Fruit fly (Drosophila melanogaster) whole organism, embryonic: ENCODE data around the gene CG33521.

Experiments
- C15 ChIP-seq: fragments of 200-800 bp; sonication (Bioruptor generic); IDR thresholded peaks from 3 replicates; pipeline ENCODE4 v1.3.6; 2022; ENCODE audit warnings: missing biosample characterization, missing genetic modification characterization
- CG1024 ChIP-seq: fragments of 200-800 bp; sonication (Bioruptor generic); IDR thresholded peaks from 2 replicates; pipeline ENCODE4 v1.3.6; 2022; ENCODE audit warnings: missing biosample characterization, missing genetic modification characterization
- CG11723 ChIP-seq: fragments of 200-800 bp; sonication (Bioruptor generic); optimal IDR thresholded peaks from 2 replicates; lab custom pipeline; 2017; ENCODE audit warnings: missing biosample characterization, mild to moderate bottlenecking, missing genetic modification characterization
- CG12219 ChIP-seq: fragments of 200-800 bp; sonication (Bioruptor generic); optimal IDR thresholded peaks from 3 replicates; lab custom pipeline; 2018; ENCODE audit warnings: missing biosample characterization, mild to moderate bottlenecking, missing genetic modification characterization
- CG13296 ChIP-seq: fragments of 200-800 bp; sonication (Bioruptor generic); optimal IDR thresholded peaks from 3 replicates; lab custom pipeline; 2018; ENCODE audit warnings: missing biosample characterization, mild to moderate bottlenecking, missing genetic modification characterization
- CG14965 ChIP-seq: fragments of 200-800 bp; sonication (Bioruptor generic); optimal IDR thresholded peaks from 2 replicates; lab custom pipeline; 2016; ENCODE audit warnings: missing biosample characterization, missing genetic modification characterization, borderline replicate concordance
- CG1603 ChIP-seq: fragments of 200-800 bp; sonication (Bioruptor generic); optimal IDR thresholded peaks from 2 replicates; lab custom pipeline; 2019; ENCODE audit warnings: missing biosample characterization, mild to moderate bottlenecking, missing genetic modification characterization, moderate library complexity
- CG16779 ChIP-seq: fragments of 200-800 bp; sonication (Bioruptor generic); IDR thresholded peaks from 2 replicates; pipeline ENCODE4 v1.3.6; 2022; ENCODE audit warnings: missing biosample characterization, missing genetic modification characterization
- CG17802 ChIP-seq: fragments of 200-800 bp; sonication (Bioruptor generic); optimal IDR thresholded peaks from 2 replicates; lab custom pipeline; 2018; ENCODE audit warnings: missing biosample characterization, mild to moderate bottlenecking, missing genetic modification characterization, moderate library complexity
- CG2199 ChIP-seq: fragments of 200-800 bp; sonication (Bioruptor generic); IDR thresholded peaks from 3 replicates; pipeline ENCODE4 v1.3.6; 2022; ENCODE audit warnings: missing biosample characterization, missing genetic modification characterization
- CG30020 ChIP-seq: fragments of 200-800 bp; optimal IDR thresholded peaks from 2 replicates; lab custom pipeline; 2019; ENCODE audit warnings: missing biosample characterization, mild to moderate bottlenecking, missing genetic modification characterization, moderate library complexity
- CG3407 ChIP-seq: fragments of 200-800 bp; sonication (Bioruptor generic); optimal IDR thresholded peaks from 2 replicates; lab custom pipeline; 2018; ENCODE audit warnings: missing biosample characterization, mild to moderate bottlenecking, missing genetic modification characterization
- CG6765 ChIP-seq: fragments of 200-800 bp; sonication (Bioruptor generic); optimal IDR thresholded peaks from 3 replicates; lab custom pipeline; 2017; ENCODE audit warnings: missing biosample characterization, mild to moderate bottlenecking, missing genetic modification characterization
- CG6791 ChIP-seq: fragments of 200-800 bp; sonication (Bioruptor generic); IDR thresholded peaks from 3 replicates; pipeline ENCODE4 v1.3.6; 2022; ENCODE audit warnings: missing biosample characterization, missing genetic modification characterization; ENCODE audit not compliant: partially characterized antibody
- CG7372 ChIP-seq: fragments of 200-800 bp; sonication (Bioruptor generic); IDR thresholded peaks from 2 replicates; pipeline ENCODE4 v1.3.6; 2022; ENCODE audit warnings: missing biosample characterization, missing genetic modification characterization
- CG7786 ChIP-seq: fragments of 200-800 bp; sonication (Bioruptor generic); optimal IDR thresholded peaks from 2 replicates; lab custom pipeline; 2016; ENCODE audit warnings: missing biosample characterization, missing genetic modification characterization
- CG8388 ChIP-seq: fragments of 200-800 bp; sonication (Bioruptor generic); optimal IDR thresholded peaks from 2 replicates; lab custom pipeline; 2019; ENCODE audit warnings: missing biosample characterization, mild to moderate bottlenecking, missing genetic modification characterization, moderate library complexity
- H15 ChIP-seq: fragments of 200-800 bp; sonication (Bioruptor generic); IDR thresholded peaks from 3 replicates; pipeline ENCODE4 v1.3.6; 2022; ENCODE audit warnings: missing biosample characterization, missing genetic modification characterization
- Med ChIP-seq: fragments of 200-800 bp; sonication (Bioruptor generic); peaks from one replicate; lab custom pipeline; 2016; ENCODE audit warnings: missing biosample characterization, missing genetic modification characterization, mild to moderate bottlenecking, inconsistent platforms, moderate library complexity
- Rx ChIP-seq: fragments of 200-800 bp; sonication (Bioruptor generic); IDR thresholded peaks from 2 replicates; pipeline ENCODE4 v1.3.6; 2022; ENCODE audit warnings: missing biosample characterization, missing genetic modification characterization
- Sry-δ ChIP-seq: fragments of 200-800 bp; sonication (Bioruptor generic); optimal IDR thresholded peaks from 2 replicates; lab custom pipeline; 2016; ENCODE audit warnings: missing biosample characterization, missing genetic modification characterization
- bbx ChIP-seq: fragments of 200-800 bp; sonication (Bioruptor generic); IDR thresholded peaks from 2 replicates; pipeline ENCODE4 v1.3.6; 2022; ENCODE audit warnings: missing biosample characterization, missing genetic modification characterization; ENCODE audit not compliant: partially characterized antibody
- exex ChIP-seq: fragments of 200-800 bp; sonication (Bioruptor generic); optimal IDR thresholded peaks from 4 replicates; lab custom pipeline; 2018; ENCODE audit warnings: missing biosample characterization, mild to moderate bottlenecking, missing genetic modification characterization, moderate library complexity
- grn ChIP-seq: fragments of 200-800 bp; sonication (Bioruptor generic); optimal IDR thresholded peaks from 3 replicates; lab custom pipeline; 2017; ENCODE audit warnings: missing biosample characterization, missing genetic modification characterization
- hth ChIP-seq: fragments of >200 bp; optimal IDR thresholded peaks from 2 replicates; lab custom pipeline; 2017; ENCODE audit warnings: inconsistent platforms
- kay ChIP-seq: fragments of 200-800 bp; sonication (Bioruptor generic); optimal IDR thresholded peaks from 2 replicates; lab custom pipeline; 2016; ENCODE audit warnings: missing biosample characterization, missing genetic modification characterization
- lola ChIP-seq, 3 experiments: fragments of >200 bp in 2 of 3; fragments of 200-800 bp in 1 of 3; sonication (Bioruptor generic) in 1 of 3; optimal IDR thresholded peaks; 2 replicates each; lab custom pipeline; 2017 to 2019; ENCODE audit warnings: missing biosample characterization in 3 of 3, missing genetic modification characterization in 3 of 3, mild to moderate bottlenecking in 1 of 3, moderate library complexity in 1 of 3
- p53 ChIP-seq: fragments of 200-800 bp; sonication (Bioruptor generic); optimal IDR thresholded peaks from 2 replicates; lab custom pipeline; 2016; ENCODE audit warnings: missing biosample characterization, missing genetic modification characterization
- pfk ChIP-seq: fragments of 200-800 bp; sonication (Bioruptor generic); optimal IDR thresholded peaks from 2 replicates; lab custom pipeline; 2018; ENCODE audit warnings: missing biosample characterization, mild to moderate bottlenecking, missing genetic modification characterization, moderate library complexity
- row ChIP-seq: fragments of 200-800 bp; sonication (Bioruptor generic); IDR thresholded peaks from 3 replicates; pipeline ENCODE4 v1.3.6; 2022; ENCODE audit warnings: missing biosample characterization, missing genetic modification characterization
- shn ChIP-seq: fragments of 200-800 bp; sonication (Bioruptor generic); optimal IDR thresholded peaks from 3 replicates; lab custom pipeline; 2016; ENCODE audit warnings: missing biosample characterization, missing genetic modification characterization
- ssp ChIP-seq: fragments of 200-800 bp; sonication (Bioruptor generic); IDR thresholded peaks from 2 replicates; pipeline ENCODE4 v1.3.6; 2022; ENCODE audit warnings: missing biosample characterization, missing genetic modification characterization
- twi ChIP-seq: fragments of 200-800 bp; optimal IDR thresholded peaks from 2 replicates; lab custom pipeline; 2019; ENCODE audit warnings: missing biosample characterization, mild to moderate bottlenecking, missing genetic modification characterization, moderate library complexity

CG33521 gene

dm6 chr4:1233351-1233750, 47.8 kb downstream of the CG33521 start:
- peak; percentile 69 for TF ChIP-seq CG1024 (GFP tag; lab: Robert Waterston, UW)
- peak; percentile 94 for TF ChIP-seq CG17802
- TF ChIP-seq row, result peak; percentile 35; the same call in 1 of the 3 replicates
- TF ChIP-seq CG1603 (tag; lab: Kevin White, UChicago), result peak; percentile 25
- TF ChIP-seq CG30020 (tag; lab: Kevin White, UChicago), result peak; percentile 64
- peak; percentile 73 for TF ChIP-seq ssp (GFP tag; lab: Robert Waterston, UW)
- no peak for TF ChIP-seq Sry-δ
- TF ChIP-seq lola (GFP tag; optimal IDR thresholded peaks at IDR 0.05; lab: Kevin White, UChicago), result no peak
- TF ChIP-seq Med (GFP tag; lab: Kevin White, UChicago), result peak; percentile 25
- TF ChIP-seq exex (tag; lab: Kevin White, UChicago), result no peak

- TF ChIP-seq Rx (GFP tag; lab: Robert Waterston, UW) (no peak), CG13296 (GFP tag; lab: Kevin White, UChicago) (no peak), CG7786 (GFP tag; lab: Kevin White, UChicago) (no peak), CG11723 (GFP tag; lab: Kevin White, UChicago) (peak; percentile 18), CG1024 (GFP tag; lab: Robert Waterston, UW) (peak; percentile 85; the same call in 1 of the 2 replicates), CG6765 (GFP tag; lab: Kevin White, UChicago) (no peak), pfk (GFP tag; lab: Kevin White, UChicago) (peak; percentile 77), CG17802 (peak; percentile 87), CG30020 (tag; lab: Kevin White, UChicago) (peak; percentile 96), CG2199 (GFP tag; lab: Robert Waterston, UW) (no peak), CG6791 (no peak), shn (GFP tag; lab: Kevin White, UChicago) (no peak), CG14965 (GFP tag; lab: Kevin White, UChicago) (no peak), CG12219 (no peak), grn (GFP tag; lab: Kevin White, UChicago) (no peak), CG7372 (no peak), CG8388 (GFP tag; lab: Kevin White, UChicago) (no peak), CG3407 (GFP tag; lab: Kevin White, UChicago) (no peak), hth (lab: Kevin White, UChicago) (no peak), CG1603 (tag; lab: Kevin White, UChicago) (peak; percentile 93), C15 (GFP tag; lab: Robert Waterston, UW) (no peak), p53 (GFP tag; lab: Kevin White, UChicago) (no peak)
Observed at dm6 chr4:1234749-1235148, 49.2 kb downstream of the CG33521 start.

- TF ChIP-seq H15 (GFP tag; lab: Robert Waterston, UW) (no peak), CG2199 (GFP tag; lab: Robert Waterston, UW) (peak; percentile 94), CG16779 (GFP tag; lab: Robert Waterston, UW) (no peak), bbx (no peak), twi (tag; lab: Kevin White, UChicago) (peak; percentile 66), kay (GFP tag; lab: Kevin White, UChicago) (no peak)
Observed at dm6 chr4:1238252-1238651, 52.7 kb downstream of the CG33521 start.
